Worm (Caenorhabditis elegans): Measurements from ENCODE around the gene ceh-30.

DNA sequence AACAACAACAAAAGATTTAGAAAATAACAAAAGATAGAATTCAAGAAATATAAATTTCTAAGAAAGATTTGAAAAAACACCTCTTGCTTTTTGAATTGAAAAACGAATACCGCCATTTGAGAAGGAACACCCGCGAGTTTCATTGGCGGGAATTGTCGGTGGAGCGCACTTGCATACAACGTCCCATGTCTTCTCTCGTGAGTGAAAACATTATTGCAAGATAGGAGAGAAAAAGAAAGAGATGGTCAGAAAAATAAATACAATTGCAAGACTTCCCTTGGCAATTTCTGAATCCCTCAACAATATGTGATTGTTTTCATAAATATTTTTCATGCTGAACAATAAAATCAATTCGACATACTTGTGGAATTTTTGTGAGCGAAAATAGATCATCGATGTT is 42.8 kb downstream of the ceh-30 start, which contains the start of gene K10B3.5:
- no peak for TF ChIP-seq dve-1 (tag; optimal IDR thresholded peaks at IDR 0.05)
- TF ChIP-seq pax-1 (tag; optimal IDR thresholded peaks at IDR 0.05) = peak; percentile 44
- no peak for TF ChIP-seq pqm-1 (tag; optimal IDR thresholded peaks at IDR 0.05)
- TF ChIP-seq C38D4.7 (GFP tag; optimal IDR thresholded peaks at IDR 0.05) = no peak
- no peak for TF ChIP-seq ceh-24 (tag; optimal IDR thresholded peaks at IDR 0.05)
- TF ChIP-seq nhr-232 (tag; optimal IDR thresholded peaks at IDR 0.05) = no peak
- TF ChIP-seq pha-4 (tag; optimal IDR thresholded peaks at IDR 0.05) = no peak
- no peak for TF ChIP-seq fax-1 (tag; optimal IDR thresholded peaks at IDR 0.05)
- peak; percentile 59 for TF ChIP-seq nfya-1 (tag; optimal IDR thresholded peaks at IDR 0.05)
- no peak for TF ChIP-seq nhr-11 (tag; optimal IDR thresholded peaks at IDR 0.05)
- no peak for TF ChIP-seq tbx-7 (tag; optimal IDR thresholded peaks at IDR 0.05)
- TF ChIP-seq npax-4 (tag; optimal IDR thresholded peaks at IDR 0.05) = no peak
- TF ChIP-seq che-1 (tag; optimal IDR thresholded peaks at IDR 0.05) = no peak

Data from whole organism, late embryonic.